Fruit fly (Drosophila melanogaster) whole organism, embryonic: ENCODE results near the gene CG16789.

Source experiments
- Antp ChIP-seq: fragments of 200-800 bp; sonication (Bioruptor generic); optimal IDR thresholded peaks from 3 replicates; lab custom pipeline; 2016; ENCODE audit warnings: missing biosample characterization, missing genetic modification characterization
- CG10565 ChIP-seq: fragments of 200-800 bp; sonication (Bioruptor generic); optimal IDR thresholded peaks from 3 replicates; lab custom pipeline; 2016; ENCODE audit warnings: missing biosample characterization, mild to moderate bottlenecking, missing genetic modification characterization
- CG11504 ChIP-seq: fragments of 200-800 bp; sonication (Bioruptor generic); optimal IDR thresholded peaks from 3 replicates; lab custom pipeline; 2019; ENCODE audit warnings: missing biosample characterization, mild to moderate bottlenecking, missing genetic modification characterization, moderate library complexity
- CG11723 ChIP-seq: fragments of 200-800 bp; sonication (Bioruptor generic); optimal IDR thresholded peaks from 2 replicates; lab custom pipeline; 2017; ENCODE audit warnings: missing biosample characterization, mild to moderate bottlenecking, missing genetic modification characterization
- CG14014 ChIP-seq: fragments of 200-800 bp; sonication (Bioruptor generic); IDR thresholded peaks from 2 replicates; pipeline ENCODE4 v1.3.6; 2022; ENCODE audit warnings: missing biosample characterization, missing genetic modification characterization
- CG14965 ChIP-seq: fragments of 200-800 bp; sonication (Bioruptor generic); optimal IDR thresholded peaks from 2 replicates; lab custom pipeline; 2016; ENCODE audit warnings: missing biosample characterization, missing genetic modification characterization, borderline replicate concordance
- CG15011 ChIP-seq: fragments of 200-800 bp; sonication (Bioruptor generic); optimal IDR thresholded peaks from 3 replicates; lab custom pipeline; 2018; ENCODE audit warnings: missing biosample characterization, mild to moderate bottlenecking, missing genetic modification characterization
- CG17612 ChIP-seq: fragments of 200-800 bp; sonication (Bioruptor generic); IDR thresholded peaks from 2 replicates; pipeline ENCODE4 v1.3.6; 2022; ENCODE audit warnings: missing biosample characterization, missing genetic modification characterization
- CG18011 ChIP-seq: fragments of 200-800 bp; sonication (Bioruptor generic); optimal IDR thresholded peaks from 2 replicates; lab custom pipeline; 2017; ENCODE audit warnings: missing biosample characterization, missing genetic modification characterization, mild to moderate bottlenecking, moderate library complexity, missing genotype
- CG3065 ChIP-seq: fragments of 200-800 bp; sonication (Bioruptor generic); optimal IDR thresholded peaks from 2 replicates; lab custom pipeline; 2016; ENCODE audit warnings: missing biosample characterization, missing genetic modification characterization
- CG3163 ChIP-seq: fragments of 200-800 bp; sonication (Bioruptor generic); optimal IDR thresholded peaks from 3 replicates; lab custom pipeline; 2016; ENCODE audit warnings: missing biosample characterization, missing genetic modification characterization
- CG4360 ChIP-seq: fragments of 200-800 bp; sonication (Bioruptor generic); IDR thresholded peaks from 2 replicates; pipeline ENCODE4 v1.3.6; 2022; ENCODE audit warnings: missing biosample characterization, missing genetic modification characterization
- CG5245 ChIP-seq: fragments of 200-800 bp; sonication (Bioruptor generic); optimal IDR thresholded peaks from 3 replicates; lab custom pipeline; 2016; ENCODE audit warnings: missing biosample characterization, missing genetic modification characterization
- CG6765 ChIP-seq: fragments of 200-800 bp; sonication (Bioruptor generic); optimal IDR thresholded peaks from 3 replicates; lab custom pipeline; 2017; ENCODE audit warnings: missing biosample characterization, mild to moderate bottlenecking, missing genetic modification characterization
- CG6854 ChIP-seq: fragments of 200-800 bp; sonication (Bioruptor generic); optimal IDR thresholded peaks from 3 replicates; lab custom pipeline; 2017; ENCODE audit warnings: missing biosample characterization, mild to moderate bottlenecking, missing genetic modification characterization
- CG8290 ChIP-seq, 3 experiments: fragments of 200-800 bp; sonication (Bioruptor generic); optimal IDR thresholded peaks; 2 replicates each; lab custom pipeline; 2016 to 2019; ENCODE audit warnings: missing biosample characterization in 3 of 3, missing genetic modification characterization in 3 of 3, mild to moderate bottlenecking in 2 of 3, moderate library complexity in 1 of 3
- CG8924 ChIP-seq: fragments of 200-800 bp; optimal IDR thresholded peaks from 3 replicates; lab custom pipeline; 2019; ENCODE audit warnings: missing biosample characterization, mild to moderate bottlenecking, missing genetic modification characterization, moderate library complexity
- CG9727 ChIP-seq: fragments of 200-800 bp; sonication (Bioruptor generic); optimal IDR thresholded peaks from 3 replicates; lab custom pipeline; 2017; ENCODE audit warnings: missing biosample characterization, mild to moderate bottlenecking, missing genetic modification characterization
- Chrac-16 ChIP-seq: fragments of 200-800 bp; sonication (Bioruptor generic); optimal IDR thresholded peaks from 3 replicates; lab custom pipeline; 2016; ENCODE audit warnings: missing biosample characterization, missing genetic modification characterization
- Doc3 ChIP-seq: fragments of 200-800 bp; sonication (Bioruptor generic); IDR thresholded peaks from 3 replicates; pipeline ENCODE4 v1.3.6; 2022; ENCODE audit warnings: missing biosample characterization, missing genetic modification characterization; ENCODE audit not compliant: partially characterized antibody
- E2f1 ChIP-seq: fragments of 200-800 bp; sonication (Bioruptor generic); IDR thresholded peaks from 2 replicates; pipeline ENCODE4 v1.3.6; 2022; ENCODE audit warnings: missing biosample characterization, missing genetic modification characterization
- HHEX ChIP-seq: fragments of 200-800 bp; sonication (Bioruptor generic); optimal IDR thresholded peaks from 3 replicates; lab custom pipeline; 2017; ENCODE audit warnings: missing biosample characterization, mild to moderate bottlenecking, missing genetic modification characterization, missing genetic modification reagents
- HLH3B ChIP-seq: fragments of 200-800 bp; sonication (Bioruptor generic); IDR thresholded peaks from 2 replicates; pipeline ENCODE4 v1.3.6; 2022; ENCODE audit warnings: missing biosample characterization, missing genetic modification characterization
- HLH54F ChIP-seq: fragments of 200-800 bp; sonication (Bioruptor generic); optimal IDR thresholded peaks from 3 replicates; lab custom pipeline; 2016; ENCODE audit warnings: missing biosample characterization, missing genetic modification characterization
- HmgD ChIP-seq: fragments of 200-800 bp; sonication (Bioruptor generic); optimal IDR thresholded peaks from 3 replicates; lab custom pipeline; 2016; ENCODE audit warnings: missing biosample characterization, missing genetic modification characterization
- Hr39 ChIP-seq: fragments of >200 bp; optimal IDR thresholded peaks from 2 replicates; lab custom pipeline; 2017
- Kr ChIP-seq: fragments of 200-800 bp; sonication (Bioruptor generic); optimal IDR thresholded peaks from 2 replicates; lab custom pipeline; 2017; ENCODE audit warnings: missing biosample characterization, mild to moderate bottlenecking, missing genetic modification characterization
- Nf-YB ChIP-seq: fragments of 200-800 bp; sonication (Bioruptor generic); optimal IDR thresholded peaks from 3 replicates; lab custom pipeline; 2019; ENCODE audit warnings: missing biosample characterization, mild to moderate bottlenecking, missing genetic modification characterization, moderate library complexity
- Opbp ChIP-seq: fragments of 200-800 bp; sonication (Bioruptor generic); IDR thresholded peaks from 3 replicates; pipeline ENCODE4 v1.3.6; 2022; ENCODE audit warnings: missing biosample characterization, missing genetic modification characterization; ENCODE audit not compliant: partially characterized antibody
- Pdp1 ChIP-seq, 2 experiments: fragments of 200-800 bp; sonication (Bioruptor generic); optimal IDR thresholded peaks; 3 replicates each; lab custom pipeline; 2016; ENCODE audit warnings: missing biosample characterization in 2 of 2, missing genetic modification characterization in 2 of 2, mild to moderate bottlenecking in 1 of 2, moderate library complexity in 1 of 2
- YL-1 ChIP-seq: fragments of 200-800 bp; sonication (Bioruptor generic); optimal IDR thresholded peaks from 3 replicates; lab custom pipeline; 2017; ENCODE audit warnings: missing biosample characterization, mild to moderate bottlenecking, missing genetic modification characterization
- ase ChIP-seq: fragments of 200-800 bp; sonication (Bioruptor generic); IDR thresholded peaks from 3 replicates; pipeline ENCODE4 v1.3.6; 2022; ENCODE audit warnings: missing biosample characterization, missing genetic modification characterization
- bab2 ChIP-seq: fragments of 200-800 bp; sonication (Bioruptor generic); optimal IDR thresholded peaks from 2 replicates; lab custom pipeline; 2016; ENCODE audit warnings: missing biosample characterization, missing genetic modification characterization
- br ChIP-seq: fragments of >200 bp; optimal IDR thresholded peaks from 2 replicates; lab custom pipeline; 2017
- btn ChIP-seq: fragments of 200-800 bp; sonication (Bioruptor generic); optimal IDR thresholded peaks from 2 replicates; lab custom pipeline; 2016; ENCODE audit warnings: missing biosample characterization, missing genetic modification characterization
- cg ChIP-seq: fragments of 200-800 bp; sonication (Bioruptor generic); optimal IDR thresholded peaks from 3 replicates; lab custom pipeline; 2019; ENCODE audit warnings: missing biosample characterization, mild to moderate bottlenecking, missing genetic modification characterization, moderate library complexity
- dysf ChIP-seq: fragments of 200-800 bp; sonication (Bioruptor generic); IDR thresholded peaks from 3 replicates; pipeline ENCODE4 v1.3.6; 2022; ENCODE audit warnings: missing biosample characterization, missing genetic modification characterization
- exex ChIP-seq: fragments of 200-800 bp; sonication (Bioruptor generic); optimal IDR thresholded peaks from 4 replicates; lab custom pipeline; 2018; ENCODE audit warnings: missing biosample characterization, mild to moderate bottlenecking, missing genetic modification characterization, moderate library complexity
- fd96Cb ChIP-seq: fragments of 200-800 bp; sonication (Bioruptor generic); optimal IDR thresholded peaks from 2 replicates; lab custom pipeline; 2018; ENCODE audit warnings: missing biosample characterization, mild to moderate bottlenecking, missing genetic modification characterization, moderate library complexity
- gro ChIP-seq: fragments of 200-800 bp; sonication (Bioruptor generic); optimal IDR thresholded peaks from 2 replicates; lab custom pipeline; 2016; ENCODE audit warnings: missing biosample characterization, missing genetic modification characterization
- gsb-n ChIP-seq: fragments of 200-800 bp; sonication (Bioruptor generic); optimal IDR thresholded peaks from 3 replicates; lab custom pipeline; 2018; ENCODE audit warnings: missing biosample characterization, mild to moderate bottlenecking, missing genetic modification characterization
- hb ChIP-seq: fragments of 200-800 bp; sonication (Bioruptor generic); IDR thresholded peaks from 3 replicates; pipeline ENCODE4 v1.3.6; 2022; ENCODE audit warnings: missing biosample characterization, missing genetic modification characterization; ENCODE audit not compliant: partially characterized antibody
- hth ChIP-seq: fragments of >200 bp; optimal IDR thresholded peaks from 2 replicates; lab custom pipeline; 2017; ENCODE audit warnings: inconsistent platforms
- nerfin-2 ChIP-seq: fragments of 200-800 bp; sonication (Bioruptor generic); IDR thresholded peaks from 2 replicates; pipeline ENCODE4 v1.3.6; 2022; ENCODE audit warnings: missing biosample characterization, missing genetic modification characterization; ENCODE audit not compliant: partially characterized antibody
- pros ChIP-seq: fragments of 200-800 bp; sonication (Bioruptor generic); optimal IDR thresholded peaks from 3 replicates; lab custom pipeline; 2019; ENCODE audit warnings: missing biosample characterization, mild to moderate bottlenecking, missing genetic modification characterization, moderate library complexity
- sc ChIP-seq, 3 experiments: fragments of >200 bp in 2 of 3; fragments of 200-800 bp in 1 of 3; sonication (Bioruptor generic) in 1 of 3; optimal IDR thresholded peaks; 2 replicates in 2 of 3; 3 replicates in 1 of 3; lab custom pipeline; 2017; ENCODE audit warnings: mild to moderate bottlenecking in 1 of 3, missing biosample characterization in 1 of 3, missing genetic modification characterization in 1 of 3, missing genetic modification reagents in 1 of 3
- sd ChIP-seq: fragments of 200-800 bp; sonication (Bioruptor generic); optimal IDR thresholded peaks from 3 replicates; lab custom pipeline; 2018; ENCODE audit warnings: missing biosample characterization, mild to moderate bottlenecking, missing genetic modification characterization, moderate library complexity
- tgo ChIP-seq: fragments of 200-800 bp; sonication (Bioruptor generic); IDR thresholded peaks from 3 replicates; pipeline ENCODE4 v1.3.6; 2022; ENCODE audit warnings: missing biosample characterization, missing genetic modification characterization
- vvl ChIP-seq: fragments of 200-800 bp; sonication (Bioruptor generic); IDR thresholded peaks from 2 replicates; pipeline ENCODE4 v1.3.6; 2022; ENCODE audit warnings: missing biosample characterization, missing genetic modification characterization

Gene CG16789

DNA sequence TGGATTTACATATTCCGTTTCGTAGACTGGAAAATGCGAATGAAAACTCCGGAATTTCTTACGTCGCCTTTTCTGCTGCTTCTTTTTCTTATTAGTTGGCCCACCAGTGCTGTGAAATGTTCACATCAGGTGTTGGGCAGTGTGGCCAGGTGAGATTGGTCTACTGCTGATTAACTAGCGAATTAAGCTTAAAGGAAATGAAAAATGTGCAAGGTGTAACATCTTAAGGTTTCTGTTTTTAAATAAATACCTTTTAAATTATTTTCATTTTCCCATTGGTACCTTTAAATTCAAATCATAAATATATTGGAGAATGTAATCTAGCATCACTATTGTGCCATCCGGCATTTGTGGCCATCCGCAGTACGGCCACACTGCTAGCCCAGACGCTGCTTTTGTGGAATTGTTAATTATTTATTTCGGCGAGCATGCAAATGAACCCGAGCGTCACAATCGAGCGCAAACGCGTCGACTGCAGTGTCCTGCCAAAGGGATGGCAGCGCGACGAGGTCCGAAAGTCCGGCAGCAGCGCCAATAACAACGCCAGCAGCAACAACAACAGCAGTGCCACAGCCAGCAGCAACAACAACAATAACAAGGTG, 6.5 kb upstream of the CG16789 start, which contains the start of the genes AP-1mu and MBD-like (continued):
- no peak for TF ChIP-seq CG17612 (GFP tag; lab: Robert Waterston, UW)
- TF ChIP-seq tgo (GFP tag; lab: Robert Waterston, UW) = peak; percentile 65
- TF ChIP-seq CG14965 (GFP tag; lab: Kevin White, UChicago) = no peak
- no peak for TF ChIP-seq br (lab: Kevin White, UChicago)
- no peak for TF ChIP-seq CG3065
- no peak for TF ChIP-seq Doc3 (GFP tag; lab: Robert Waterston, UW)
- TF ChIP-seq CG6854 (GFP tag; lab: Kevin White, UChicago) = no peak
- TF ChIP-seq Pdp1 (GFP tag; optimal IDR thresholded peaks at IDR 0.05; lab: Kevin White, UChicago) = peak; percentile 59 to 83
- TF ChIP-seq CG5245 (GFP tag; lab: Kevin White, UChicago) = no peak
- peak; percentile 15 for TF ChIP-seq CG11723 (GFP tag; lab: Kevin White, UChicago)
- no peak for TF ChIP-seq hb (GFP tag; lab: Robert Waterston, UW)
- TF ChIP-seq CG4360 = peak; percentile 99
- TF ChIP-seq CG8290 (GFP tag; optimal IDR thresholded peaks at IDR 0.05; lab: Kevin White, UChicago) = peak; percentile 58
- no peak for TF ChIP-seq CG8290 (tag; optimal IDR thresholded peaks at IDR 0.05; lab: Kevin White, UChicago)
- TF ChIP-seq exex (tag; lab: Kevin White, UChicago) = no peak
- TF ChIP-seq cg (GFP tag; lab: Kevin White, UChicago) = no peak
- peak; percentile 80 for TF ChIP-seq HLH54F (GFP tag; lab: Kevin White, UChicago)
- TF ChIP-seq gro (GFP tag; lab: Kevin White, UChicago) = peak; percentile 65
- TF ChIP-seq Hr39 (lab: Kevin White, UChicago) = no peak
- TF ChIP-seq gsb-n (tag; lab: Kevin White, UChicago) = no peak
- no peak for TF ChIP-seq Kr (GFP tag; lab: Kevin White, UChicago)
- no peak for TF ChIP-seq btn (GFP tag; lab: Kevin White, UChicago)
- no peak for TF ChIP-seq pros
- TF ChIP-seq CG9727 (GFP tag; lab: Kevin White, UChicago) = peak; percentile 72
- peak; percentile 80 for TF ChIP-seq sd (tag; lab: Kevin White, UChicago)
- TF ChIP-seq HLH3B = peak; percentile 40; the same call in 1 of the 2 replicates
- TF ChIP-seq CG8924 = peak; percentile 63
- TF ChIP-seq Antp (GFP tag; lab: Kevin White, UChicago) = peak; percentile 63
- 0 out of 3 replicates have a peak, but pooled peaks have one; percentile 7 for TF ChIP-seq ase (GFP tag; lab: Robert Waterston, UW)
- TF ChIP-seq bab2 = peak; percentile 62
- TF ChIP-seq dysf = peak; percentile 63; the same call in 1 of the 3 replicates
- peak; percentile 83 for TF ChIP-seq YL-1 (GFP tag; lab: Kevin White, UChicago)
- no peak for TF ChIP-seq CG11504 (tag; lab: Kevin White, UChicago)
- TF ChIP-seq CG6765 (GFP tag; lab: Kevin White, UChicago) = peak; percentile 33
- no peak for TF ChIP-seq CG15011 (GFP tag; lab: Kevin White, UChicago)
- peak; percentile 75 for TF ChIP-seq vvl (GFP tag; lab: Robert Waterston, UW)
- no peak for TF ChIP-seq HmgD (GFP tag; lab: Kevin White, UChicago)
- TF ChIP-seq nerfin-2 (GFP tag; lab: Robert Waterston, UW) = no peak
- peak; percentile 65 for TF ChIP-seq Chrac-16
- TF ChIP-seq Opbp (GFP tag; lab: Robert Waterston, UW) = no peak
- TF ChIP-seq CG3163 (GFP tag; lab: Kevin White, UChicago) = no peak
- TF ChIP-seq E2f1 = peak; percentile 51
- no peak for TF ChIP-seq sc (optimal IDR thresholded peaks at IDR 0.05; lab: Kevin White, UChicago)
- TF ChIP-seq sc (GFP tag; optimal IDR thresholded peaks at IDR 0.05; lab: Kevin White, UChicago) = peak; percentile 30
- TF ChIP-seq HHEX (GFP tag; lab: Kevin White, UChicago) = peak; percentile 45
- TF ChIP-seq CG18011 = no peak
- TF ChIP-seq Nf-YB (GFP tag; lab: Kevin White, UChicago) = peak; percentile 18
- no peak for TF ChIP-seq hth (lab: Kevin White, UChicago)
- 0 out of 2 replicates have a peak, but pooled peaks have one; percentile 18 for TF ChIP-seq CG14014 (GFP tag; lab: Robert Waterston, UW)
- peak; percentile 26 for TF ChIP-seq fd96Cb (tag; lab: Kevin White, UChicago)
- no peak for TF ChIP-seq CG10565
